Worm (Caenorhabditis elegans) whole organism, L2 larva: ENCODE results near the gene W02A2.9.

ENCODE experiments used
- ZK546.5 ChIP-seq: sonication (generic microtip); optimal IDR thresholded peaks from 2 replicates; lab custom pipeline; 2017; ENCODE audit warnings: missing biosample characterization, missing genetic modification characterization
- egl-27 ChIP-seq: sonication (generic microtip); optimal IDR thresholded peaks from 3 replicates; lab custom pipeline; 2017; ENCODE audit warnings: missing biosample characterization, missing genetic modification reagents, missing genetic modification characterization
- elt-1 ChIP-seq: fragments of 150-350 bp; optimal IDR thresholded peaks from 2 replicates; lab custom pipeline; 2014; ENCODE audit warnings: missing biosample characterization, missing genetic modification characterization
- nhr-11 ChIP-seq: fragments of 150-350 bp; optimal IDR thresholded peaks from 2 replicates; lab custom pipeline; 2014; ENCODE audit warnings: missing biosample characterization, missing genetic modification characterization
- nhr-21 ChIP-seq: fragments of 150-350 bp; optimal IDR thresholded peaks from 2 replicates; lab custom pipeline; 2014; ENCODE audit warnings: missing biosample characterization, missing genetic modification characterization
- nhr-77 ChIP-seq: fragments of 150-350 bp; optimal IDR thresholded peaks from 2 replicates; lab custom pipeline; 2014; ENCODE audit warnings: missing biosample characterization, missing genetic modification characterization
- snpc-4 ChIP-seq: fragments of 150-350 bp; optimal IDR thresholded peaks from 2 replicates; lab custom pipeline; 2014; ENCODE audit warnings: missing biosample characterization, missing genetic modification characterization

ce11 chrIV:13369120-13369842 lies 21.8 kb downstream of the W02A2.9 start, which contains the start of gene agt-1:
- TF ChIP-seq ZK546.5 (tag; lab: Kevin White, UChicago) (no peak), snpc-4 (tag; lab: Kevin White, UChicago) (no peak), nhr-11 (tag; lab: Kevin White, UChicago) (no peak), egl-27 (tag; lab: Kevin White, UChicago) (no peak), nhr-21 (tag; lab: Kevin White, UChicago) (no peak), nhr-77 (tag; lab: Kevin White, UChicago) (no peak), elt-1 (no peak)
